Worm (Caenorhabditis elegans): ENCODE data around the gene Y57G11C.499.
A peak's percentile ranks its signal among the peaks of the same experiment; 100 is the strongest.
"Not testable (repeated sequence)": the region's sequence is repeated elsewhere in the genome, so short reads cannot be mapped to it uniquely, and the experiment has no call there.

The Y57G11C.499 gene

ce11 chrIV:14774454-14774853 is 19.7 kb upstream of the Y57G11C.499 start, which contains the start of gene Y57G11C.51:
TSS of gene Y57G11C.51 (minus strand) at chrIV:14774554.
- TF ChIP-seq ama-1 (optimal IDR thresholded peaks at IDR 0.05); tbx-11 (GFP tag; IDR thresholded peaks at IDR 0.05); sea-1 (GFP tag; conservative IDR thresholded peaks at IDR 0.05): not testable (repeated sequence)

ce11 chrIV:14773280-14774071 is 18.7 kb upstream of the Y57G11C.499 start, which contains the start of gene Y57G11C.36:
TSS of gene Y57G11C.36 (minus strand) at chrIV:14773781.
- TF ChIP-seq hmbx-1 (tag; optimal IDR thresholded peaks at IDR 0.05) (no peak), aly-1 (tag; optimal IDR thresholded peaks at IDR 0.05) (no peak), sea-1 (GFP tag; conservative IDR thresholded peaks at IDR 0.05) (no peak), pes-1 (GFP tag; IDR thresholded peaks at IDR 0.05) (no peak), hmg-4 (GFP tag; optimal IDR thresholded peaks at IDR 0.05) (no peak), ets-7 (tag; optimal IDR thresholded peaks at IDR 0.05) (no peak), B0310.2 (tag; optimal IDR thresholded peaks at IDR 0.05) (no peak), ama-1 (optimal IDR thresholded peaks at IDR 0.05) (no peak), hnd-1 (tag; optimal IDR thresholded peaks at IDR 0.05) (no peak), F13C5.2 (tag; optimal IDR thresholded peaks at IDR 0.05) (no peak), scrt-1 (GFP tag; IDR thresholded peaks at IDR 0.05) (no peak), tbx-11 (GFP tag; IDR thresholded peaks at IDR 0.05) (no peak), tbx-37 (GFP tag; conservative IDR thresholded peaks at IDR 0.05) (no peak), ceh-13 (GFP tag; optimal IDR thresholded peaks at IDR 0.05) (no peak), tra-4 (tag; optimal IDR thresholded peaks at IDR 0.05) (no peak), ceh-36 (tag; optimal IDR thresholded peaks at IDR 0.05) (no peak), flt-1 (GFP tag; IDR thresholded peaks at IDR 0.05) (no peak)

ce11 chrIV:14771325-14771724 is 16.6 kb upstream of the Y57G11C.499 start, which contains the start of gene degl-1:
TSS of gene degl-1 (minus strand) at chrIV:14771425.
- TF ChIP-seq ceh-13 (GFP tag; optimal IDR thresholded peaks at IDR 0.05) (no peak), aly-1 (tag; optimal IDR thresholded peaks at IDR 0.05) (no peak), ceh-36 (tag; optimal IDR thresholded peaks at IDR 0.05) (no peak), scrt-1 (GFP tag; IDR thresholded peaks at IDR 0.05) (no peak), pes-1 (GFP tag; IDR thresholded peaks at IDR 0.05) (no peak), sea-1 (GFP tag; conservative IDR thresholded peaks at IDR 0.05) (no peak)

- TF ChIP-seq ama-1 (optimal IDR thresholded peaks at IDR 0.05) (no peak), hmg-4 (GFP tag; optimal IDR thresholded peaks at IDR 0.05) (no peak), tbx-11 (GFP tag; IDR thresholded peaks at IDR 0.05) (no peak), flt-1 (GFP tag; IDR thresholded peaks at IDR 0.05) (no peak), tra-4 (tag; optimal IDR thresholded peaks at IDR 0.05) (no peak), scrt-1 (GFP tag; IDR thresholded peaks at IDR 0.05) (no peak), sea-1 (GFP tag; conservative IDR thresholded peaks at IDR 0.05) (no peak), tbx-37 (GFP tag; conservative IDR thresholded peaks at IDR 0.05) (no peak), B0310.2 (tag; optimal IDR thresholded peaks at IDR 0.05) (no peak), hnd-1 (tag; optimal IDR thresholded peaks at IDR 0.05) (no peak), F13C5.2 (tag; optimal IDR thresholded peaks at IDR 0.05) (no peak), pes-1 (GFP tag; IDR thresholded peaks at IDR 0.05) (no peak), ceh-13 (GFP tag; optimal IDR thresholded peaks at IDR 0.05) (no peak), ets-7 (tag; optimal IDR thresholded peaks at IDR 0.05) (no peak), ceh-36 (tag; optimal IDR thresholded peaks at IDR 0.05) (no peak), hmbx-1 (tag; optimal IDR thresholded peaks at IDR 0.05) (no peak)
Observed at ce11 chrIV:14770663-14771062, 15.9 kb upstream of the Y57G11C.499 start.

- TF ChIP-seq ama-1 (optimal IDR thresholded peaks at IDR 0.05) (no peak), ets-7 (tag; optimal IDR thresholded peaks at IDR 0.05) (no peak), hmg-4 (GFP tag; optimal IDR thresholded peaks at IDR 0.05) (no peak), ceh-36 (tag; optimal IDR thresholded peaks at IDR 0.05) (no peak), scrt-1 (GFP tag; IDR thresholded peaks at IDR 0.05) (no peak), pes-1 (GFP tag; IDR thresholded peaks at IDR 0.05) (no peak), F13C5.2 (tag; optimal IDR thresholded peaks at IDR 0.05) (no peak), B0310.2 (tag; optimal IDR thresholded peaks at IDR 0.05) (no peak), tbx-11 (GFP tag; IDR thresholded peaks at IDR 0.05) (no peak)
Observed at ce11 chrIV:14769218-14769835, 14.6 kb upstream of the Y57G11C.499 start, which contains the start of gene Y57G11C.43. TSS of gene Y57G11C.43 (plus strand) at chrIV:14769441.

ce11 chrIV:14767693-14768251 is 13.0 kb upstream of the Y57G11C.499 start, which contains the start of the genes mrps-7 and Y57G11C.3:
TSS of gene mrps-7 (minus strand) at chrIV:14767730.
TSS of gene Y57G11C.3 (plus strand) at chrIV:14768201.
- TF ChIP-seq hmg-4 (GFP tag; optimal IDR thresholded peaks at IDR 0.05) (peak; percentile 0), F13C5.2 (tag; optimal IDR thresholded peaks at IDR 0.05) (peak; percentile 83), scrt-1 (GFP tag; IDR thresholded peaks at IDR 0.05) (no peak)

ce11 chrIV:14766382-14766781 is 11.6 kb upstream of the Y57G11C.499 start, which contains the start of gene vti-1:
TSS of gene vti-1 (minus strand) at chrIV:14766665.
- TF ChIP-seq tra-4 (tag; optimal IDR thresholded peaks at IDR 0.05) = no peak
- no peak for TF ChIP-seq hnd-1 (tag; optimal IDR thresholded peaks at IDR 0.05)
- no peak for TF ChIP-seq ceh-13 (GFP tag; optimal IDR thresholded peaks at IDR 0.05)
- TF ChIP-seq sea-1 (GFP tag; conservative IDR thresholded peaks at IDR 0.05) = no peak
- TF ChIP-seq flt-1 (GFP tag; IDR thresholded peaks at IDR 0.05) = no peak
- no peak for TF ChIP-seq ceh-36 (tag; optimal IDR thresholded peaks at IDR 0.05)
- no peak for TF ChIP-seq hmbx-1 (tag; optimal IDR thresholded peaks at IDR 0.05)
- TF ChIP-seq ama-1 (optimal IDR thresholded peaks at IDR 0.05) = no peak
- TF ChIP-seq tbx-11 (GFP tag; IDR thresholded peaks at IDR 0.05) = no peak
- no peak for TF ChIP-seq scrt-1 (GFP tag; IDR thresholded peaks at IDR 0.05)
- TF ChIP-seq B0310.2 (tag; optimal IDR thresholded peaks at IDR 0.05) = no peak
